Worm (Caenorhabditis elegans) whole organism, midembryonic: ENCODE measurements around the gene str-217.

Source experiments
- flt-1 ChIP-seq: fragments of 200-800 bp; sonication (Bioruptor generic); IDR thresholded peaks from 2 replicates; pipeline ENCODE4 v1.3.6; 2022; ENCODE audit warnings: missing genetic modification characterization, missing compliant biosample characterization
- tab-1 ChIP-seq: fragments of 200-800 bp; sonication (Bioruptor generic); IDR thresholded peaks from 2 replicates; pipeline ENCODE4 v1.3.6; 2022; ENCODE audit warnings: missing genetic modification characterization, missing compliant biosample characterization

- no peak for TF ChIP-seq flt-1 (GFP tag; lab: Robert Waterston, UW)
- TF ChIP-seq tab-1 (GFP tag; lab: Robert Waterston, UW), result no peak
Observed at ce11 chrV:16972134-16972533, 28.0 kb downstream of the str-217 start, which contains the start of gene srh-119.
